Worm (Caenorhabditis elegans): ENCODE results near the gene nape-1.

The nape-1 gene

ce11 chrIV:3725845-3726244, 14.8 kb downstream of the nape-1 start, which contains the start of gene smgl-2 (continued):
- TF ChIP-seq pha-4 (GFP tag; IDR thresholded peaks at IDR 0.05), result 0 out of 2 replicates have a peak, but pooled peaks have one; percentile 12
- no peak for TF ChIP-seq pha-4 (tag; optimal IDR thresholded peaks at IDR 0.05)
- TF ChIP-seq dpl-1 (GFP tag; optimal IDR thresholded peaks at IDR 0.05), result peak; percentile 86
- no peak for TF ChIP-seq dmd-8 (GFP tag; IDR thresholded peaks at IDR 0.05)
- TF ChIP-seq gei-8 (GFP tag; optimal IDR thresholded peaks at IDR 0.05), result no peak
- peak; percentile 10 for TF ChIP-seq nhr-77 (tag; optimal IDR thresholded peaks at IDR 0.05)
- no peak for TF ChIP-seq daf-8 (GFP tag; IDR thresholded peaks at IDR 0.05)
- no peak for TF ChIP-seq daf-16 (GFP tag; optimal IDR thresholded peaks at IDR 0.05)
- TF ChIP-seq daf-16 (tag; optimal IDR thresholded peaks at IDR 0.05), result peak; percentile 34
- no peak for TF ChIP-seq madf-5 (GFP tag; IDR thresholded peaks at IDR 0.05)
- TF ChIP-seq lin-29 (GFP tag; IDR thresholded peaks at IDR 0.05), result no peak
- TF ChIP-seq hmg-1.1 (GFP tag; IDR thresholded peaks at IDR 0.05), result peak; percentile 43
- peak; percentile 80 for TF ChIP-seq lin-38 (GFP tag; IDR thresholded peaks at IDR 0.05)
- no peak for TF ChIP-seq nhr-10 (tag; optimal IDR thresholded peaks at IDR 0.05)
- TF ChIP-seq nhr-28 (tag; optimal IDR thresholded peaks at IDR 0.05), result peak; percentile 32
- no peak for TF ChIP-seq zip-2 (tag; optimal IDR thresholded peaks at IDR 0.05)
- TF ChIP-seq ctbp-1 (GFP tag; IDR thresholded peaks at IDR 0.05), result no peak

- TF ChIP-seq egl-43 (GFP tag; IDR thresholded peaks at IDR 0.05), result no peak
Observed at ce11 chrIV:3725361-3725760, 15.3 kb downstream of the nape-1 start, which contains the start of gene Y37E11AM.2. Gene Y37E11AM.2, minus strand, starts transcription at chrIV:3725461.

ce11 chrIV:3722690-3723089, 18.0 kb downstream of the nape-1 start, which contains the start of gene Y37E11AM.4:
Gene Y37E11AM.4, minus strand, starts transcription at chrIV:3722790.
- TF ChIP-seq F49E8.2 (tag; optimal IDR thresholded peaks at IDR 0.05; ENCODE audit: borderline replicate concordance) (no peak), pqm-1 (tag; optimal IDR thresholded peaks at IDR 0.05) (no peak), daf-8 (GFP tag; IDR thresholded peaks at IDR 0.05) (no peak), F37D6.2 (tag; optimal IDR thresholded peaks at IDR 0.05) (no peak), fos-1 (tag; optimal IDR thresholded peaks at IDR 0.05) (no peak), lin-29 (GFP tag; IDR thresholded peaks at IDR 0.05) (no peak), ces-1 (GFP tag; optimal IDR thresholded peaks at IDR 0.05) (no peak), ceh-82 (tag; optimal IDR thresholded peaks at IDR 0.05) (no peak), ceh-20 (GFP tag; IDR thresholded peaks at IDR 0.05) (no peak), saeg-2 (GFP tag; IDR thresholded peaks at IDR 0.05) (no peak)

ce11 chrIV:3721973-3722372, 18.7 kb downstream of the nape-1 start:
- TF ChIP-seq mes-2 (tag; optimal IDR thresholded peaks at IDR 0.05; ENCODE audit: poor library complexity, severe bottlenecking) (no peak), dmd-9 (GFP tag; IDR thresholded peaks at IDR 0.05) (no peak), ces-1 (GFP tag; optimal IDR thresholded peaks at IDR 0.05) (no peak), lsy-2 (tag; optimal IDR thresholded peaks at IDR 0.05) (no peak), dve-1 (tag; optimal IDR thresholded peaks at IDR 0.05; ENCODE audit: insufficient read depth) (peak; percentile 32), nhr-28 (tag; optimal IDR thresholded peaks at IDR 0.05) (peak; percentile 16), dpl-1 (GFP tag; optimal IDR thresholded peaks at IDR 0.05) (no peak), dmd-6 (GFP tag; IDR thresholded peaks at IDR 0.05) (0 out of 2 replicates have a peak, but pooled peaks have one; percentile 15), daf-16 (GFP tag; optimal IDR thresholded peaks at IDR 0.05) (no peak), daf-16 (tag; optimal IDR thresholded peaks at IDR 0.05) (peak; percentile 57), nhr-42 (GFP tag; IDR thresholded peaks at IDR 0.05) (no peak), pqm-1 (tag; optimal IDR thresholded peaks at IDR 0.05) (peak; percentile 20)

- TF ChIP-seq mdt-29 (GFP tag; IDR thresholded peaks at IDR 0.05) (no peak), F37D6.2 (tag; optimal IDR thresholded peaks at IDR 0.05) (no peak), attf-4 (tag; optimal IDR thresholded peaks at IDR 0.05) (no peak), mdl-1 (tag; optimal IDR thresholded peaks at IDR 0.05) (no peak), lin-29 (GFP tag; IDR thresholded peaks at IDR 0.05) (no peak), D1046.2 (GFP tag; IDR thresholded peaks at IDR 0.05) (no peak), nhr-11 (tag; optimal IDR thresholded peaks at IDR 0.05) (no peak), lin-39 (tag; optimal IDR thresholded peaks at IDR 0.05) (no peak), nhr-28 (tag; optimal IDR thresholded peaks at IDR 0.05) (peak; percentile 30), lin-13 (GFP tag; optimal IDR thresholded peaks at IDR 0.05) (no peak), hif-1 (tag; optimal IDR thresholded peaks at IDR 0.05) (no peak), F10B5.3 (tag; optimal IDR thresholded peaks at IDR 0.05) (no peak), T20F7.1 (GFP tag; optimal IDR thresholded peaks at IDR 0.05) (no peak), ceh-44 (GFP tag; IDR thresholded peaks at IDR 0.05) (no peak), daf-16 (GFP tag; optimal IDR thresholded peaks at IDR 0.05) (no peak), daf-16 (tag; optimal IDR thresholded peaks at IDR 0.05) (peak; percentile 34), aly-2 (tag; optimal IDR thresholded peaks at IDR 0.05) (no peak)
Observed at ce11 chrIV:3720644-3721043, 20.0 kb downstream of the nape-1 start.
